Worm (Caenorhabditis elegans) whole organism, L4 larva: ENCODE data around the gene T22B7.8.

Source experiments
- F37D6.2 ChIP-seq: sonication (generic microtip); optimal IDR thresholded peaks from 2 replicates; lab custom pipeline; 2016; ENCODE audit warnings: mild to moderate bottlenecking, missing genetic modification characterization, missing compliant biosample characterization
- R02D3.7 ChIP-seq: fragments of 150-350 bp; sonication (generic microtip); optimal IDR thresholded peaks from 3 replicates; lab custom pipeline; 2014; ENCODE audit warnings: missing biosample characterization, missing genetic modification characterization
- T26A8.4 ChIP-seq: fragments of 200-800 bp; sonication (Bioruptor generic); IDR thresholded peaks from 2 replicates; pipeline ENCODE4 v1.3.6; 2022; ENCODE audit warnings: missing genetic modification characterization, missing compliant biosample characterization
- ZK546.5 ChIP-seq, 2 experiments: sonication (generic microtip); optimal IDR thresholded peaks; 2 replicates each; lab custom pipeline; 2017; ENCODE audit warnings: missing biosample characterization in 2 of 2, missing genetic modification characterization in 2 of 2
- aha-1 ChIP-seq: fragments of 150-350 bp; peaks from one replicate; lab custom pipeline; 2014; ENCODE audit warnings: missing biosample characterization, missing genetic modification characterization
- arid-1 ChIP-seq: fragments of 200-800 bp; sonication (Bioruptor generic); conservative IDR thresholded peaks from 2 replicates; pipeline ENCODE4 v1.3.6; 2022; ENCODE audit warnings: missing genetic modification reagents, missing genetic modification characterization, missing compliant biosample characterization
- ceh-82 ChIP-seq: sonication (generic microtip); optimal IDR thresholded peaks from 2 replicates; lab custom pipeline; 2017; ENCODE audit warnings: missing biosample characterization, missing genetic modification characterization
- cey-2 ChIP-seq: sonication (generic microtip); optimal IDR thresholded peaks from 3 replicates; lab custom pipeline; 2017; ENCODE audit warnings: missing genetic modification characterization, mild to moderate bottlenecking, missing compliant biosample characterization, antibody characterized with exemption, borderline replicate concordance; ENCODE audit not compliant: insufficient read depth
- ctbp-1 ChIP-seq: fragments of 200-800 bp; sonication (Bioruptor generic); IDR thresholded peaks from 2 replicates; pipeline ENCODE4 v1.3.6; 2022; ENCODE audit warnings: missing genetic modification reagents, missing genetic modification characterization, missing compliant biosample characterization
- daf-16 ChIP-seq, 3 experiments: sonication (generic microtip); optimal IDR thresholded peaks; 2 replicates each; lab custom pipeline; 2016 to 2017; ENCODE audit warnings: missing genetic modification characterization in 3 of 3, missing genetic modification reagents in 3 of 3, mild to moderate bottlenecking in 2 of 3, missing compliant biosample characterization in 2 of 3, missing biosample characterization in 1 of 3, moderate library complexity in 1 of 3
- daf-8 ChIP-seq: fragments of 200-800 bp; sonication (Bioruptor generic); IDR thresholded peaks from 2 replicates; pipeline ENCODE4 v1.3.6; 2022; ENCODE audit warnings: missing genetic modification characterization, missing compliant biosample characterization
- dmd-6 ChIP-seq: fragments of 200-800 bp; sonication (Bioruptor generic); IDR thresholded peaks from 2 replicates; pipeline ENCODE4 v1.3.6; 2022; ENCODE audit warnings: missing genetic modification reagents, missing genetic modification characterization, missing compliant biosample characterization
- dmd-9 ChIP-seq: fragments of 200-800 bp; sonication (Bioruptor generic); IDR thresholded peaks from 2 replicates; pipeline ENCODE4 v1.3.6; 2022; ENCODE audit warnings: missing genetic modification reagents, missing genetic modification characterization, missing compliant biosample characterization
- duxl-1 ChIP-seq: sonication (generic microtip); optimal IDR thresholded peaks from 2 replicates; lab custom pipeline; 2016; ENCODE audit warnings: mild to moderate bottlenecking, missing genetic modification characterization, moderate library complexity, missing compliant biosample characterization; ENCODE audit not compliant: poor library complexity
- dve-1 ChIP-seq: sonication (generic microtip); optimal IDR thresholded peaks from 2 replicates; lab custom pipeline; 2017; ENCODE audit warnings: antibody characterized with exemption, mild to moderate bottlenecking, missing genetic modification characterization, missing compliant biosample characterization; ENCODE audit not compliant: insufficient read depth
- fos-1 ChIP-seq: fragments of 150-350 bp; optimal IDR thresholded peaks from 2 replicates; lab custom pipeline; 2014; ENCODE audit warnings: missing biosample characterization, missing genetic modification characterization
- hif-1 ChIP-seq, 2 experiments: sonication (generic microtip); optimal IDR thresholded peaks; 2 replicates each; lab custom pipeline; 2016 to 2017; ENCODE audit warnings: missing compliant biosample characterization in 2 of 2, missing genetic modification characterization in 2 of 2, missing genetic modification reagents in 2 of 2, missing genotype in 2 of 2, mild to moderate bottlenecking in 1 of 2
- hlh-11 ChIP-seq: fragments of 200-800 bp; sonication (Bioruptor generic); optimal IDR thresholded peaks from 2 replicates; lab custom pipeline; 2018; ENCODE audit warnings: mild to moderate bottlenecking, missing genetic modification characterization, missing compliant biosample characterization
- hlh-30 ChIP-seq: sonication (generic microtip); optimal IDR thresholded peaks from 2 replicates; lab custom pipeline; 2017; ENCODE audit warnings: antibody characterized with exemption, mild to moderate bottlenecking, missing genetic modification characterization, missing compliant biosample characterization; ENCODE audit not compliant: insufficient read depth
- madf-5 ChIP-seq, 2 experiments: fragments of 200-800 bp; sonication (Bioruptor generic); IDR thresholded peaks; 2 replicates each; pipeline ENCODE4 v1.3.6; 2022; ENCODE audit warnings: missing compliant biosample characterization in 2 of 2, missing genetic modification characterization in 2 of 2
- mdt-29 ChIP-seq: fragments of 200-800 bp; sonication (Bioruptor generic); IDR thresholded peaks from 2 replicates; pipeline ENCODE4 v1.3.6; 2022; ENCODE audit warnings: missing genetic modification reagents, missing genetic modification characterization, missing compliant biosample characterization
- mep-1 ChIP-seq: fragments of 150-350 bp; sonication (generic microtip); optimal IDR thresholded peaks from 3 replicates; lab custom pipeline; 2014; ENCODE audit warnings: missing biosample characterization, missing genetic modification characterization
- nhr-28 ChIP-seq: fragments of 150-350 bp; optimal IDR thresholded peaks from 2 replicates; lab custom pipeline; 2014; ENCODE audit warnings: missing biosample characterization, missing genetic modification characterization
- nhr-41 ChIP-seq: fragments of 200-800 bp; sonication (Bioruptor generic); IDR thresholded peaks from 2 replicates; pipeline ENCODE4 v1.3.6; 2022; ENCODE audit warnings: missing genetic modification reagents, missing genetic modification characterization, missing compliant biosample characterization
- nhr-48 ChIP-seq: sonication (generic microtip); optimal IDR thresholded peaks from 2 replicates; lab custom pipeline; 2016; ENCODE audit warnings: mild to moderate bottlenecking, missing genetic modification characterization, missing compliant biosample characterization
- nhr-6 ChIP-seq: fragments of 150-350 bp; optimal IDR thresholded peaks from 2 replicates; lab custom pipeline; 2014; ENCODE audit warnings: missing biosample characterization, missing genetic modification characterization
- nhr-77 ChIP-seq: fragments of 150-350 bp; optimal IDR thresholded peaks from 2 replicates; lab custom pipeline; 2014; ENCODE audit warnings: missing biosample characterization, missing genetic modification characterization
- php-3 ChIP-seq: fragments of 200-800 bp; sonication (Bioruptor generic); IDR thresholded peaks from 2 replicates; pipeline ENCODE4 v1.3.6; 2022; ENCODE audit warnings: missing genetic modification reagents, missing genetic modification characterization, missing compliant biosample characterization
- pqm-1 ChIP-seq: sonication (generic microtip); optimal IDR thresholded peaks from 2 replicates; lab custom pipeline; 2017; ENCODE audit warnings: missing biosample characterization, missing genetic modification characterization
- snpc-1.2 ChIP-seq: fragments of 200-800 bp; sonication (Bioruptor generic); IDR thresholded peaks from 2 replicates; pipeline ENCODE4 v1.3.6; 2022; ENCODE audit warnings: missing genetic modification reagents, missing genetic modification characterization, missing compliant biosample characterization
- snpc-4 ChIP-seq: fragments of 150-350 bp; optimal IDR thresholded peaks from 2 replicates; lab custom pipeline; 2014; ENCODE audit warnings: missing biosample characterization, missing genetic modification characterization
- spr-1 ChIP-seq: sonication (generic microtip); optimal IDR thresholded peaks from 2 replicates; lab custom pipeline; 2016; ENCODE audit warnings: mild to moderate bottlenecking, missing genetic modification characterization, missing compliant biosample characterization
- spr-3 ChIP-seq: fragments of 200-800 bp; sonication (Bioruptor generic); optimal IDR thresholded peaks from 2 replicates; lab custom pipeline; 2018; ENCODE audit warnings: mild to moderate bottlenecking, missing genetic modification characterization, missing compliant biosample characterization
- unc-39 ChIP-seq: sonication (generic microtip); optimal IDR thresholded peaks from 2 replicates; lab custom pipeline; 2017; ENCODE audit warnings: missing biosample characterization, missing genetic modification characterization
- unc-62 ChIP-seq, 3 experiments: fragments of 150-350 bp in 1 of 3; sonication (generic microtip); optimal IDR thresholded peaks in 2 of 3; peaks in 1 of 3; 1 replicate in 1 of 3; 2 replicates in 2 of 3; lab custom pipeline; 2014 to 2017; ENCODE audit warnings: missing biosample characterization in 3 of 3, missing genetic modification characterization in 3 of 3, missing genetic modification reagents in 3 of 3, missing genotype in 1 of 3
- ztf-7 ChIP-seq: fragments of 150-350 bp; optimal IDR thresholded peaks from 2 replicates; lab custom pipeline; 2014; ENCODE audit warnings: missing biosample characterization, missing genetic modification characterization

Gene T22B7.8

DNA sequence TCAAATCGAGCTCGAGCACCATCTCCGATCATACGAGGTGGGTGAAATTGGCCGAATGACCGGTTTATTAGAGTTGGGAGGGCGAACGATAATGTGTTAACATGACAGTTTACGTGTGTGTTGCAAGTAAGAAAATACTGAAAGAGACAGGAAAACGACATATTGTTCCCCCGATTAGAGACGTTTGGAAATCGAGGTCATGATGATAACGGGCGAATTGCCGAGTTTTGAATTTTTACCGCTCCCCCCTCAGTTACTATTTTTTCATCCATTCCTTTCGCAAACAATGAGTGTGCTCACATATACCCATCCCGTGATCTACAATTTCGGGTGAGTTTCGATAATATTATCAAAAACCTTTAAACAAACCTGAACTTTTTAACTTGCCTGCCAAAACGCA, 38.0 kb downstream of the T22B7.8 start:
- peak; percentile 74 for TF ChIP-seq nhr-28 (tag; lab: Kevin White, UChicago)
- TF ChIP-seq nhr-6 (tag; lab: Kevin White, UChicago), result peak; percentile 15
- TF ChIP-seq F37D6.2 (tag; lab: Kevin White, UChicago), result no peak
- no peak for TF ChIP-seq fos-1 (tag; lab: Kevin White, UChicago)
- no peak for TF ChIP-seq duxl-1 (tag; lab: Kevin White, UChicago)
- TF ChIP-seq arid-1 (GFP tag; lab: Robert Waterston, UW), result no peak
- no peak for TF ChIP-seq nhr-48 (tag; lab: Kevin White, UChicago)
- TF ChIP-seq snpc-1.2 (GFP tag; lab: Robert Waterston, UW), result no peak
- peak; percentile 42; the same call in 1 of the 2 replicates for TF ChIP-seq nhr-41 (GFP tag; lab: Robert Waterston, UW)
- peak; percentile 71 for TF ChIP-seq dmd-6 (GFP tag; lab: Robert Waterston, UW)
- TF ChIP-seq mdt-29, result no peak
- TF ChIP-seq aha-1 (tag; lab: Kevin White, UChicago), result no peak
- no peak for TF ChIP-seq daf-16 (GFP tag; optimal IDR thresholded peaks at IDR 0.05; lab: Kevin White, UChicago)
- peak; percentile 81 for TF ChIP-seq daf-16 (tag; optimal IDR thresholded peaks at IDR 0.05; lab: Kevin White, UChicago)
- peak; percentile 1 for TF ChIP-seq nhr-77
- peak; percentile 23 for TF ChIP-seq dve-1 (tag; lab: Kevin White, UChicago)
- no peak for TF ChIP-seq cey-2 (tag; lab: Kevin White, UChicago)
- TF ChIP-seq hif-1 (tag; optimal IDR thresholded peaks at IDR 0.05; lab: Kevin White, UChicago), result no peak
- TF ChIP-seq spr-1, result no peak
- no peak for TF ChIP-seq dmd-9 (GFP tag; lab: Robert Waterston, UW)
- no peak for TF ChIP-seq ctbp-1
- no peak for TF ChIP-seq unc-39 (tag; lab: Kevin White, UChicago)
- TF ChIP-seq hlh-11 (tag; lab: Kevin White, UChicago), result peak; percentile 69
- TF ChIP-seq pqm-1, result peak; percentile 92
- no peak for TF ChIP-seq R02D3.7 (tag; lab: Kevin White, UChicago)
- no peak for TF ChIP-seq ceh-82 (tag; lab: Kevin White, UChicago)
- TF ChIP-seq spr-3, result no peak

DNA sequence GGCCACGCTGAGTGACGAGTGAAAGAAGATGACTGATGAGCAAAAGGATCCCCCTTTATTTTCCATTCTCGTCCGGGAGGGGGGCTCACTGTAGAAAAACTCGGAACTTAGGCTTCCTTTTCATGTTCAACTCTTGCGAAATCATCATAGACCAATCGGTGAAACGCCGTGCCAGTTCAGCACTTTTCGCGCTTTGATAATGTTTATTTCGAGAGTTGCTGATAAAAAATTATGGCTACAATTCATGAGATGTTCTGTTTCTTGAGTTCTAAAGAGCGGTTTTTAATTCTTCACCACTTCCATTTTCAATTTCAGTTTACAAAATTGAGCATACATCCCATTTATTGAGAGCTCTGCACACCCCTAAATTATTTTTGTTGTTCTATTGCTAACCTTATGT, 39.1 kb downstream of the T22B7.8 start:
- TF ChIP-seq daf-16 (GFP tag; optimal IDR thresholded peaks at IDR 0.05; lab: Kevin White, UChicago) (no peak), daf-16 (tag; optimal IDR thresholded peaks at IDR 0.05; lab: Kevin White, UChicago) (peak; percentile 53), php-3 (GFP tag; lab: Robert Waterston, UW) (0 out of 2 replicates have a peak, but pooled peaks have one; percentile 40), pqm-1 (peak; percentile 61), nhr-28 (tag; lab: Kevin White, UChicago) (peak; percentile 18), hlh-30 (tag; lab: Kevin White, UChicago) (no peak), ZK546.5 (tag; optimal IDR thresholded peaks at IDR 0.05; lab: Kevin White, UChicago) (no peak)

DNA sequence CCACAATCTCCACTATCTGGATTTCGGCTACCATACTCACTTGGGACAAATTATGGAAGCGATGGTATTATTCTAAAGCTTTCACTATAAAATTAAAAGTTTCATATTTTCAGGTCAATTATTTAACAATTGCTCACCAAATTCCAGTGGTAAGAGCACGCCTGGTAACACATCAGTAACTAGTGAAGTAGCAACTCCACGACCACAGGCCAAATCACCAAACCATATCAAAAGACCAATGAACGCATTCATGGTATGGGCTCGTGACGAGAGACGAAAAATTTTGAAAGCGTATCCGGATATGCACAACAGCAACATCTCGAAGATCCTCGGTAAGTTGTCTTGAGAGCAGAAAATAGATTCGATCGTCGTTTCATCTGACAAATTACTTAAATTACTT, 40.9 kb downstream of the T22B7.8 start:
- TF ChIP-seq nhr-77 (no peak), mep-1 (tag; lab: Kevin White, UChicago) (no peak), aha-1 (tag; lab: Kevin White, UChicago) (peak; percentile 91), ztf-7 (tag; lab: Kevin White, UChicago) (no peak), unc-62 (GFP tag; optimal IDR thresholded peaks at IDR 0.05 in 1 of 2; lab: Kevin White, UChicago) (peak in 1 of 2 experiments; percentile 12), unc-62 (tag; optimal IDR thresholded peaks at IDR 0.05; lab: Kevin White, UChicago) (no peak)

DNA sequence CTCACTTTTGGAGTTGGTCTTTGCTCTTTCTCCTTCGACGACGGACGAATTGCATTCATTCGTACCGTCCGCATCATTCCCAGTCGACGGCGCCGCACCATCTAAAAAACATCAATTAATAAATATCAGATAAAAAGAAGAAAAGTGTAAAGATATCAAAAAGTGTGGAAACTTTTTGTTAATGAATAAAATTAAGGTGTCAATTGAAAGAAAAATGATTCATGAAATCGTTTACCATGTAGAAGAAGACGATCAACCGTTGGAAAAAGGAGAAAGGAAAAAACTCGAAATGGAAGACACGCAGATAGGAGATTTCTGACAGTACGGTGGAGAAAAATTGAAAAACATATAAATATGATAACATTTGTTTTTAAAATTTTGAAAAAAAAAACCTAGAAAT, 48.4 kb downstream of the T22B7.8 start, which contains the start of gene set-19:
Gene set-19 (minus strand): TSS at position 101 of the 400 bp plus-strand sequence.
- TF ChIP-seq daf-8 (GFP tag; lab: Robert Waterston, UW) (no peak), duxl-1 (tag; lab: Kevin White, UChicago) (no peak), T26A8.4 (no peak), nhr-48 (tag; lab: Kevin White, UChicago) (no peak), snpc-4 (no peak), spr-3 (no peak), madf-5 (GFP tag; IDR thresholded peaks at IDR 0.05; lab: Robert Waterston, UW) (no peak)
